Worm (Caenorhabditis elegans): ENCODE measurements around the gene arrd-6.
A peak's percentile ranks its signal among the peaks of the same experiment; 100 is the strongest.

arrd-6 gene

DNA sequence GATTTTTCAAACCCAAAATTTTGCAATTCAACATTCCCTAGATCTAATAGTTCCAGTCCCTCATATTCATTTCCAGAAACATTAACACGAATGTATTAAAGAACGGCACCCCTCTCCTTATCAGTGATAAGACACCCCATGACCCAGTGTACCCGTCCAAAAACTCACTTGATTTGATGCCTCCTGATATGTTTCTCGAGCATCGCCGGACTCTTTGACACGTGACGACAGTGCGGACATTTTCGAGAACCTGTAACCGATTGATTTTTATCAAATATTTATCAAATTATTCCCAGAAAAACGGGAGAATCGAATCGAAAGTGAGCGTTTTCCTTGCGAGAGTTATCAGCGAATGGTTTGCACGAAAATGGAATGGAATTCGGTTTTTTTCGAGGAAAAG, 8.4 kb downstream of the arrd-6 start (continued):
- TF ChIP-seq nhr-10 (tag; optimal IDR thresholded peaks at IDR 0.05) (peak; percentile 79), mdt-29 (GFP tag; IDR thresholded peaks at IDR 0.05) (peak; percentile 87), pha-4 (GFP tag; IDR thresholded peaks at IDR 0.05) (no peak), pha-4 (tag; optimal IDR thresholded peaks at IDR 0.05) (no peak), nhr-42 (GFP tag; IDR thresholded peaks at IDR 0.05) (no peak), F49E8.2 (tag; optimal IDR thresholded peaks at IDR 0.05; ENCODE audit: borderline replicate concordance) (no peak), aha-1 (tag) (peak; percentile 81), hlh-30 (tag; optimal IDR thresholded peaks at IDR 0.05; ENCODE audit: insufficient read depth) (peak; percentile 81), php-3 (GFP tag; IDR thresholded peaks at IDR 0.05) (peak; percentile 49; the same call in 1 of the 2 replicates), lin-39 (tag; optimal IDR thresholded peaks at IDR 0.05) (no peak), ztf-11 (tag; optimal IDR thresholded peaks at IDR 0.05) (no peak), tra-1 (GFP tag; IDR thresholded peaks at IDR 0.05) (peak; percentile 56; the same call in 1 of the 2 replicates), lir-3 (tag; optimal IDR thresholded peaks at IDR 0.05) (no peak), ceh-32 (tag; optimal IDR thresholded peaks at IDR 0.05; ENCODE audit: poor library complexity) (no peak), lin-29 (GFP tag; IDR thresholded peaks at IDR 0.05) (no peak), lim-7 (GFP tag; IDR thresholded peaks at IDR 0.05) (no peak)

DNA sequence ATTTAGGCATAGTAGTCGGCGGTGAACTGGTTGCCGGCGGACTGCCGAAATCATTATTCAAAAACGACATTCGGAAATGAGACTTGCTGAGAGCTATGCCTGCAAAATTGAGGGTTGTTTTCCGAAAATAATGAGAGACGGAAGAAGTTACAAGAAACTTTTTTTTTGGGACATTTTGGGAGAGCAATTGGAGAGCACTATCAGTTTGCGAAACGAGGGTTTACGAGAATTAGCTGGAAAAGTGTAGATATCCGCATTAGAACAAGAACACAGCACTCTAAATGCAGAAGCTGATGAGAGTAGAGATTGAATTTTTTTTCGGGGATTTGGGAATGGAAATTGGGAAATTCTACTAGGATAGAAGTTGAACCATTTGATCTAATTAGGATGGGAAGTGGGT, 10.0 kb downstream of the arrd-6 start, which contains the start of gene pqm-1:
TSS of gene pqm-1 (minus strand) at position 101 of the 400 bp plus-strand sequence.
- TF ChIP-seq snpc-4 (tag; optimal IDR thresholded peaks at IDR 0.05) (no peak), aha-1 (tag) (peak; percentile 21)

ce11 chrII:11153080-11153479, 10.5 kb downstream of the arrd-6 start:
- TF ChIP-seq mdl-1 (tag; optimal IDR thresholded peaks at IDR 0.05) = no peak
- no peak for TF ChIP-seq unc-62 (GFP tag; optimal IDR thresholded peaks at IDR 0.05 in 1 of 2)
- no peak for TF ChIP-seq unc-62 (tag; optimal IDR thresholded peaks at IDR 0.05)
- no peak for TF ChIP-seq ces-1 (GFP tag; optimal IDR thresholded peaks at IDR 0.05)
- no peak for TF ChIP-seq nhr-10 (tag; optimal IDR thresholded peaks at IDR 0.05)
- no peak for TF ChIP-seq madf-9 (GFP tag; conservative IDR thresholded peaks at IDR 0.05)
- TF ChIP-seq rbr-2 (tag; optimal IDR thresholded peaks at IDR 0.05) = no peak
- no peak for TF ChIP-seq D1046.2 (GFP tag; IDR thresholded peaks at IDR 0.05)
- no peak for TF ChIP-seq hif-1 (tag; optimal IDR thresholded peaks at IDR 0.05)
- no peak for TF ChIP-seq nhr-42 (GFP tag; IDR thresholded peaks at IDR 0.05)
- no peak for TF ChIP-seq mdt-29 (GFP tag; IDR thresholded peaks at IDR 0.05)
- no peak for TF ChIP-seq daf-8 (GFP tag; IDR thresholded peaks at IDR 0.05)
- TF ChIP-seq ceh-82 (tag; optimal IDR thresholded peaks at IDR 0.05) = no peak
- no peak for TF ChIP-seq fos-1 (tag; optimal IDR thresholded peaks at IDR 0.05)
- TF ChIP-seq T20F7.1 (GFP tag; optimal IDR thresholded peaks at IDR 0.05) = no peak
- no peak for TF ChIP-seq zip-11 (GFP tag; IDR thresholded peaks at IDR 0.05)
- TF ChIP-seq spr-3 (GFP tag; optimal IDR thresholded peaks at IDR 0.05) = no peak
- TF ChIP-seq nhr-77 (tag; optimal IDR thresholded peaks at IDR 0.05) = no peak
- TF ChIP-seq nhr-237 (tag; optimal IDR thresholded peaks at IDR 0.05) = no peak
- TF ChIP-seq lim-7 (GFP tag; IDR thresholded peaks at IDR 0.05) = no peak
- TF ChIP-seq nhr-28 (tag; optimal IDR thresholded peaks at IDR 0.05) = peak; percentile 41
- TF ChIP-seq ceh-62 (tag; optimal IDR thresholded peaks at IDR 0.05) = no peak
- no peak for TF ChIP-seq nhr-6 (tag; optimal IDR thresholded peaks at IDR 0.05)
- TF ChIP-seq hlh-30 (tag; optimal IDR thresholded peaks at IDR 0.05; ENCODE audit: insufficient read depth) = no peak
- no peak for TF ChIP-seq unc-130 (GFP tag; optimal IDR thresholded peaks at IDR 0.05)
- no peak for TF ChIP-seq lin-1 (GFP tag; IDR thresholded peaks at IDR 0.05)
- no peak for TF ChIP-seq nhr-11 (tag; optimal IDR thresholded peaks at IDR 0.05)
- TF ChIP-seq lin-29 (GFP tag; IDR thresholded peaks at IDR 0.05) = no peak
- no peak for TF ChIP-seq Y75B8A.6 (GFP tag; IDR thresholded peaks at IDR 0.05)
- TF ChIP-seq nhr-76 (tag; optimal IDR thresholded peaks at IDR 0.05) = no peak
- no peak for TF ChIP-seq ztf-11 (tag; optimal IDR thresholded peaks at IDR 0.05)
- peak; percentile 67 for TF ChIP-seq dve-1 (tag; optimal IDR thresholded peaks at IDR 0.05; ENCODE audit: insufficient read depth)
- no peak for TF ChIP-seq snpc-4 (tag; optimal IDR thresholded peaks at IDR 0.05)
- TF ChIP-seq daf-19 (GFP tag; conservative IDR thresholded peaks at IDR 0.05) = no peak
- no peak for TF ChIP-seq egl-43 (GFP tag; IDR thresholded peaks at IDR 0.05)
- TF ChIP-seq php-3 (GFP tag; IDR thresholded peaks at IDR 0.05) = 0 out of 2 replicates have a peak, but pooled peaks have one; percentile 38
- no peak for TF ChIP-seq mxl-2 (GFP tag; conservative IDR thresholded peaks at IDR 0.05)
- TF ChIP-seq ZK546.5 (tag; optimal IDR thresholded peaks at IDR 0.05) = no peak
- TF ChIP-seq ama-1 (optimal IDR thresholded peaks at IDR 0.05) = peak; percentile 9
- no peak for TF ChIP-seq F37D6.2 (tag; optimal IDR thresholded peaks at IDR 0.05)
- TF ChIP-seq zag-1 (tag; optimal IDR thresholded peaks at IDR 0.05) = no peak
